Worm (Caenorhabditis elegans) whole organism, dauer: Measurements from ENCODE around the gene rer-1.

Experiments used
- unc-62 ChIP-seq: sonication (generic microtip); optimal IDR thresholded peaks from 2 replicates; lab custom pipeline; 2017; ENCODE audit warnings: missing biosample characterization, missing genetic modification reagents, missing genetic modification characterization

The rer-1 gene

DNA sequence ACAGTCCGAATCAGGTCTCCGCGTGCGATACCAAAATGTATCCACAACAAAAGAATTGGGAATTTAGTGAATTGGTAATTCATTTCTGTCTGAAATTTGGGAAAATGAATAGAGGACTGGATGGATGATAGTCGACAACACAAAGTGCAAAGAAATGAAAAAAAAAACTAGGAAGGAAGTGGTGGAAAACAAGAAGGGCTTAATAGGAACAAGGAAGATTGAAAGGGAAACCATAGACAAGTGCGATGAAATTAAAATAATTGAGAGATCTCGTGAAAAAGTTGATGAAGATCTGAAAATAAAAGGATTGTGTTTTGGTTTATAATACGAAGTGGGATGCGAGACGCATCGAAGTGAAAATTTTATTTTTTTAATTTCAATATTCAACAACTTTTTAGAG lies 17.1 kb upstream of the rer-1 start, which contains the start of gene F07H5.7:
Gene F07H5.7 (minus strand): TSS at position 101 of the 400 bp plus-strand sequence.
- no peak for TF ChIP-seq unc-62 (GFP tag; lab: Kevin White, UChicago)

DNA sequence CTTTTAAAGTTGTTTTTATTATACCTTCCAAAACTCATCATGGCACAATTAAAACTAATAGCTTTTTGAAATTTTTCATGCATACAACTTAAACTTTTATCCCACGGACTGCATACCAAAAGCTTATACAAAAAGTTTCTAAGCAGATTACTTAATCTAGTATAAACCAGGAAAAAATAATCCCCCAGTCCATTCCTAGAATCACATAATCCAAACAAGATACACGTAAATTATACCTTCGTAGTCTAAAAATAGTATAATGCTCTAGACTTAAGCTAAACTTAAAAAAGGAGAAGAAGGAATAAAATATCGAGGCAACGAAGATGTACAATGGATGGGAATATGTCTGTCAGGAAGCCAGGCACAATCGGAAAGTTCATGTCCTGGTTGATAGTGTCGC lies 15.9 kb upstream of the rer-1 start:
- no peak for TF ChIP-seq unc-62 (GFP tag; lab: Kevin White, UChicago)

DNA sequence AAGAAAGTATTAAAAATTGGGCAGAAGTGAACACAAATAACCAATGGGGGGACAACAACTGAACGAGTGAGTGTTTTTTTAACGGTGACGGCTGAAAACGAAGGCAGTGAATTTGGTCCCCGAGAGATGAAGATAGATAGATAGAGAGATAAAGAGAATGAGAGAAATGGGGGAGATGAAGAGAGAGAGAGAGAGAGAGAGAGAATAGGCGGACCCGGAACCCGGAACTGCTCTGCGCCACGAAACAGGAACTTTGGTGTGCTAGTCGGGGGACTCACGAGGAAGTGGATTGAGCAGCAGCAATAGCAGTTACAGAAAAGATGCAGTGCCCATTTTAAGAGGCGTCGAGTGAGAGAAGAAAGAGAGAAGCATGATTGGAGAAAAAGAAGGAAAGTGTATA lies 14.8 kb upstream of the rer-1 start:
- no peak for TF ChIP-seq unc-62 (GFP tag; lab: Kevin White, UChicago)

DNA sequence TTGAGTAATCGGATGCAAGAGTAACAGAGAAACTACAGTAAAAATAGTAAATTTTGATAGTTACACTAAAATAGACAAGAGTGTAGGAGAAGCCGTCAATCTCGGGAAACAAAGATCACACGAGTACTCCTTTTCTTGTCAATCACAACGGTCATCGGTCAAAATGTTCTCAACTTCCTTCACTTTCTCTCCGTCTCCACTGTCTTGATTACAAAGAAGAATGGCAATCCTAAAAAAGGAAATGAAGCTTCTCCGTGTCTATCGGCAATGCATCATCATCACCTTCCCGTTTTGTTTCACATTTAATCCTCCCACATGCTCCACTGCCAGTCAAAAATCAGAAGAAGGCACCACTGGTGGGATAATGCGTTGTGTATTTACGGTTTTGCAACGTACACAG lies 11.4 kb upstream of the rer-1 start:
- no peak for TF ChIP-seq unc-62 (GFP tag; lab: Kevin White, UChicago)

DNA sequence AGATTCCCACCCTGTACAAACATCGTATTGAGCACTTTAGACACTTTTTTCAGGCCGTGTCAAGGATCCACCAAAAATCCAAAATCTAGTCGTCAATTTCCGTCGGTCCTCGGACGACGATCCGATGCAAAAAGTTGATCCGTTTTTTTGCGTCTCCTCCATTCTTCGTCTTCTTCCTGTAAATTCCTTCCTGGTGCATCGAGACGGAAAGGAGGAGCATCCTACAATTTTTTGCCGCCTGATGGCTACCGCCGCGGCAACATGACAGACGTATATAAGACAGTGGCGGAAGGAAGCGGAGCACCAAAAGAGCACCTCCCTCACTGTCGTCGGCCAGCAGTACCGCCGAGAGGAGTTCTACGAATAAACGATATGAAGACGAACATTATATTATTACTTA lies 10.3 kb upstream of the rer-1 start, which contains the start of gene appg-2:
Gene appg-2 (plus strand): TSS at position 301 of the 400 bp plus-strand sequence.
- TF ChIP-seq unc-62 (GFP tag; lab: Kevin White, UChicago) = no peak

DNA sequence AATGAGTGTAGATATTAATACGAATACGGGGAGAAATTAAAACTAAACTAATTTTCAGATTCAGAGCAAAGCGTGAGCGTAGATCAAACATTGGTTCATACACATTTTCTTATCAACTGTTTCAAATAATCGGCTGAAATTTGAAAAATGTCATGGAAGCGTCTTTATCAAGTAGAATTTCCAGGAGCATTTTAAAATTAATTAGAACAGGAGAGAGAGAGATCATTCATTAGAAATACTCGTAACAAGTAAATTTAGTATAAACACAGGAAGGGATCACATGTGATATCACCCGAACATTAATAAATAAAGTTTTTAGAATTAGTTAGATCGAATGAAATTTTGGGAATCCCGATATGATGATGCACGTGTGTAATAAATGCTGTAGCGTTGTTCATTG lies 4.2 kb upstream of the rer-1 start, which contains the start of gene pho-13:
Gene pho-13 (minus strand): TSS at position 101 of the 400 bp plus-strand sequence.
- no peak for TF ChIP-seq unc-62 (GFP tag; lab: Kevin White, UChicago)

DNA sequence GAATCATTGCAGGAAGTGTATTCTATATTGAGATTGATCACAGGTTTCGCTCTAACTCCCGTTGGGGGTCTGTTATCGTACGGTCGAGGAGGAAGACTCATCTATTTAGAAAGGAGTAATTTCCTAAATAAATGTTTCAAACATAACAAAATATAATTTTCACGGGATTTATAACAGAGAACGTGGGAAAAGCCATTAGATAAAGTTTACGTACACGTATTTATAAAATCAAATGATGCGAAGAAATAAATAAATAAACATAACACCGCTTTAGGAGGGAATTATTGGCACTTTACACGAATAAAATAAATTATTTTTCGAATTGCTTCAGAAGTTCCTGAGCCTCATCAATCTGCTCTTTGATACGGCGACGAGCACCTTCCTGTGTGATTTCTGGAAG lies 2.7 kb upstream of the rer-1 start, which contains the start of gene F07H5.10:
Gene F07H5.10 (minus strand): TSS at position 101 of the 400 bp plus-strand sequence.
- no peak for TF ChIP-seq unc-62 (GFP tag; lab: Kevin White, UChicago)

DNA sequence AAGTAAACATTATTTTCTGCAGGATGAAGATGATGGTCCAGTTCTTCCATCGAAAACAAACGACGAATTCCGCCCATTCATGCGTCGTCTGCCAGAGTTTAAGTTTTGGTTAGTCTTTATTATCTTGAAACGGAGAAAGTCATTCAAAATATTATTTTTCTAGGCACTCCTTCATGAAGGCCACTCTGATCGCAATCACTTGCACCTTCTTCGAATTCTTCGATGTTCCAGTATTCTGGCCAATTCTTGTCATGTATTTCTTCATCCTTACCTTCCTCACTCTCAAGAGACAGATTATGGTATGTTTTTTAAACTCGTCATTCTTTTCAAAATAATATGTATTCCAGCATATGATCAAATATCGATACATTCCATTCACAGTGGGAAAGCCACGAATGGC lies 655 bp downstream of the rer-1 start:
- no peak for TF ChIP-seq unc-62 (GFP tag; lab: Kevin White, UChicago)

DNA sequence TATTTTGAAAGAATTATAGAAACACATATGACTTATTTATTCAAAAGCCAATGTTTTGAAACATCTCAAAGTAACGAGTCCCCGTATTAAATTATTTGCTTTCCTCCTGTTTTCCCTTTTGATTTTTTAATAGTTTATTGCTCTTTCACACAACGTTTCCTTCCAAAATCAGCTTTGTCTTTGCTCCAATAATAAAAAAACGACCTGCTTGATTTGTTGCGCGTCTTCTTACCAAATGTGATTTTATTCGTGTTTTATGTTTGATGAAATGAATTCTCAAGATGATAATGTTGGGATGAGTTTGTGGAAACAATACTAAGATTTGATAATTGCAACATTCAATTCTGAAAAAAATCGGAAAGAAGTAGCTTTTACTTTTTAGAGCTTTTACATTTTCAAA lies 1.2 kb downstream of the rer-1 start:
- no peak for TF ChIP-seq unc-62 (GFP tag; lab: Kevin White, UChicago)

DNA sequence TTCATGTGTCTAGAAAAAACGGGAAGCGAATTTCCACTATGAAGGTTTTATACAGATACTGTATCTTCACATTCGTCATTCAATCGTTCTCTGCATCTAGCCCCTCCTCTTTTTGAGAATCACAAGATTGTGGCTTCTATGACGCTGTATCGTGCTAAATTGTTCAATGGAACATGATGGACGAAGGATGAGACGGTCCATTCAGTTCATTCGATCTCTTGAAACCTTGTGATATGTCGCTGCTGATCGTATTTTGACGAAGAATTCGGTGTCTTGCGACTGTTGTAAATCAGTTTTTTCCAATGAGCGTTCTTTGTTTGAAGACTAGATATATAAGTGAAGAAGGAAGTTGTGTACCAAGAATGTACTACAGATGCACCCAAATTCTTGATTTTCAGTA lies 2.5 kb downstream of the rer-1 start:
- TF ChIP-seq unc-62 (GFP tag; lab: Kevin White, UChicago) = no peak

DNA sequence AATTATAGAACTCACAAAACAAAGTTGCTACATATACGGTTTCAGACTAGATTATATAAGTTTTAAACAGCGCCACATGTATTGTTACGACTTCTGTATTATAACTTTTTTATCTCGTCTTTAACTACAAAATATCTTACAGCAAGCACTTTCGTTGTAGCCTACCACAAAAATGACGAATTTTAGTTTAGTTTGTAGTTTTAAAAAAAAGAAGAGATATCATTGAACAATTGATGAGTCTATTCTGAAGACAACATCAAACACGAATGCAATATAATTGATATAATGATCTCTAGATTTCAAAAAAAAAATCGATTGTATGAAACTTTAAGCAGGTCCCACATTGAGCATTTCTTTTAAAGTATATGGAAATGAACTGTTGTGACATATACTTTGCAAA lies 3.1 kb downstream of the rer-1 start:
- TF ChIP-seq unc-62 (GFP tag; lab: Kevin White, UChicago) = no peak

DNA sequence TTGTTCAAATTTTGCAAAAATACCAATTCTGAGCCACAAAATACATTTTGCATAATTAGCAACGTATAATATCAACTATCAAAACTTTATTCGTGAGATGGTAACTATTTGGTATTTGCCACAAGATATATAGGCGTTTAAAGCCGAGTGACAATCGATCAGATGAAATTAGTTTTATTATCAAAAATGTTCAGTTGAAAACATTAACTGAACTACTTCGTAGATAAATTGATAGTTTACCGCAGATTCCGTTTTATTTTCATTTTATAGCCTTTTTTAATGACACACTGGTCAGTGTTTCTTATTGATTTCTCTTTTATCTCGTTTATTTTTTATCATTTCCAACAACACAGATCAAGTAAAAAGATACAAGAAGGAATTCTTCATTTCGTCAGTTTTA lies 6.1 kb downstream of the rer-1 start:
- no peak for TF ChIP-seq unc-62 (GFP tag; lab: Kevin White, UChicago)

DNA sequence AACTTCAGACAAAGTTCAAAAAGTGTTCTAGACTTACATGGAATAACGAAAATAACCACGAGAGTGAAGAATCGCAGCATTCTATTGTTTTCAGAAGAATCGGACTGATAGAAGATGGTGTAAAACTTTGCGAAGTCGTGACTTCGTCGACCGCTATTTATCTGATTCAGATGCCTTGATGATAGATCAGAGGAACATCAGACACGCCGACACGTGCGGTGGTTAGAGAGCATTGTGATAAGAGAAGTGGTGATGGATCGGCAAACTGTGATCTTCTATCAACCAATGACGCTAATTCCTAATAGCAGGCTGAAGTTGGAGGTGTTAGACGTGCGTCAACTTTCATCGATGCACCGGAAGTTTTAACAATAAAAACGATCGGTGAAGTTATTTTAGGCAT lies 7.1 kb downstream of the rer-1 start:
- TF ChIP-seq unc-62 (GFP tag; lab: Kevin White, UChicago) = no peak

DNA sequence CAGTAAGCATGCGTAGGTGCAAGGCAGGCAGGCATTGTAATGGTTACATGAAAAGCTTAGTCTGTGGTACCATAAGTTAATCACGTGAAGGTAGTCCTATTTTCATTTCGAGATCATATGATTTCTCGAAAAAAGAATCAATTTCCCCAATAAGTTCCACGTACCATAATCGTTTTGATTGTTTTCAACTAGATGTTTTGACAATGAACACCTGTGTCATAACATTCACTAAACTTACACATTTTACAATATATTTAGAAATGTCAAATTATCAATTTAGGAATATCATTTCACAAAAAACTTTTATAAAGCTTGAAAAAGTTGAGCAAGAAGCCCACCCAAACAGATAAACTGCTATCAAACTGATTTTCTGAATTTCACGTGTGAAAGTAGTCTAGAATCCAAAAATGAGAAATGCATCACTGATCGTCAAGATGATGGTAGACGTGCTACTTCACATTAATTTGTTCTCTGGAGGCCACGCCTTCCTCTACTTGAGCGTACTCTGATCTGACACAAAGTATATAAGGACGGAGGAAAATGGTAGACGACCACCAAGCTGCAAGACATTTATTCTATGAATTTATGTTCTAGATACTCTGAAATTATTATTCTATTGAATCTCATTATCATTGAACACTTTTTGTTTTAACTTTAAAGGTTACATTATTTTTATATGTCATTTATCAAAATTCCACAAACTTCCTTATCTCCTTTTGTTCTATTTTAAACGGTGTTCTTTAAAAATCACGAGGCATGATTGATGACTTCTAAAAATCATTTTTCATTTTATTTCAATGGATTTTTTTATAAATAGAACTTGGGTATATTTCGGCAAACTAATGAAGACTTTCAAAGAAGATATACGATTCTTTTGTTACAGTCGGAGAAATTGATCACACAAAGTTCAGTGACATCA lies 8.1 kb downstream of the rer-1 start, which contains the start of gene F46C5.10:
Gene F46C5.10 (minus strand): TSS at position 51 of the 919 bp plus-strand sequence.
- TF ChIP-seq unc-62 (GFP tag; lab: Kevin White, UChicago) = no peak

DNA sequence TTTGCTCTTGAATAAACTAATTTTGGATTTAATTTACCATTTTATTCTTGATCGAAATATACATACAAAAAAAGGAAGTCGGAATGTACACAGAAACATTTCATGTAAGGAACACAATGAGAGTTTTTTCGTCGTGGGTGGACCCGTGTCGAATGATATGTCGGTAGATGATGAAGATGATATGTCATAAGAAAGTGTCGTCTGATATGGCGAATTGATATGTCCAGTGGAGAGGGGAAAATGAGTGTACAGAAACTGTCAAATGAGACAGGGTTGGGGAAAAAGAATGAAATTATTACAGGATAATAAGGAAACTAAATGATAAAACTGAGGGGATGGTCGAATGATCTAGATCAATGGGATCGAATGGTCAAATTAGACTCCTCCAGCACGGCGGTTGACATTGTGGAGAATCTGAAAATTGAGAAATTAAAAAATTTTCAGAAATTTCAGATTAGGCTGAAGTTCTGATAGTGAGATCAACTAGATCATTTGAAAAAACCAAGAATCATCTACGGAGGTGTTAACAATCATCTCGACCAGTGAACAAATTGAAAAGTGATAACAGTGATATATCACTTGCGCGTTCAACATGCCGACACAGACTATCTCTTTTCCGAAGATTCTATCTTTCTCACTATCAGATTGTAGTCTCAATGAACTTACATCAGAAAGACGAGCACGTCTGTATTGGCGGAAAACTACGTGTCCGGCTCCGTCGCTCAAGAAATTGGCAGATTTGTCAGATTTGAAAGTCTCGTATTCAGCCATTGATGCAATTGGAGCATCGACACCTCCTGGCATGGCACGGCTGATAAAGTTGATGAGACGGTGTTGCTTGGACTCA lies 9.2 kb downstream of the rer-1 start:
- no peak for TF ChIP-seq unc-62 (GFP tag; lab: Kevin White, UChicago)

DNA sequence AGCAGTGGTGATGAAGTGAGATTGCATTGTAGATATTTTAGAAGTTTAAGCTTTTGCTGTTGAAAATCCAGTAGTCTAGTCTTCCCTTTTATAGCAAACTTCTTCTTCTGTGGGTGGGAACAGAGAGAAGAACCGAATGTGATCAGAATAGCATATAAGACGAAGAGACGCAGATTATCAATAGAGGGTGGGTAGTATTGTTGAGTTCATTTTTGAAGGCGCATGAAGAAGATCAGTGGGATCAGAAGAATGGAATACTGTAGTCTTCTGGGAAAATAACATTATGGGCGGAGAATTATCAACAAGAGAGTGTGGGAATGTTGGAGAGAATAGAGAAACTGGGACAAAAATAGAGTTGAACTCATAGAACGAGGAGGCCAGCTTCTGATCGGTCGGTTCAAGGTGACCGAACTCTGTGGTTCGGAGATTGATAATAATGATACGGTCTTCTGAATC lies 10.0 kb downstream of the rer-1 start, which contains the start of gene F46C5.1:
Gene F46C5.1 (minus strand): TSS at position 51 of the 456 bp plus-strand sequence.
- no peak for TF ChIP-seq unc-62 (GFP tag; lab: Kevin White, UChicago)
